Fruit fly (Drosophila melanogaster) ovary, adult (tissue): ENCODE results near the gene CG13059.

Experiments used
- CG17801 ChIP-seq: fragments of 200-800 bp; optimal IDR thresholded peaks from 2 replicates; lab custom pipeline; 2019; ENCODE audit warnings: missing biosample characterization, mild to moderate bottlenecking, missing genetic modification characterization, moderate library complexity; ENCODE audit not compliant: partially characterized antibody

Gene CG13059

DNA sequence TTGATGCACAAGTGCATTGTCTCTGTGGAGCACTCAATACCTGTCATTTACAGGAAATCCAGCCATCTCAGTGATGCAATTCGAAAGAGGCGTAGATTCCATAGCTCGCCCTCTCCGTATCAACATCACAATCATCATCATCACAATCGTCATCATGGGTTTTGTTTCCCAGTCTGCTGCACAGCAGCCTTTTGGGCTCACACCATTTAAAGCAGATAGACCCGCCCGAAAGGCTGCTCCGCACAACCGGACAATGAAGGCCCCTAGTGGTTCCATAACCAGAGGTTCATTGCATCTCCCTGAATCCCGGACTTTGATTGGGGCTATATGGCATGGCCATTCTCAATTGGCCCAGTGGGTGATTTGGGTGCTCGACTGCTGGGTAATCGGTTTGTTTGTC, 11.4 kb downstream of the CG13059 start:
- TF ChIP-seq CG17801 (GFP tag; lab: Kevin White, UChicago) = no peak

DNA sequence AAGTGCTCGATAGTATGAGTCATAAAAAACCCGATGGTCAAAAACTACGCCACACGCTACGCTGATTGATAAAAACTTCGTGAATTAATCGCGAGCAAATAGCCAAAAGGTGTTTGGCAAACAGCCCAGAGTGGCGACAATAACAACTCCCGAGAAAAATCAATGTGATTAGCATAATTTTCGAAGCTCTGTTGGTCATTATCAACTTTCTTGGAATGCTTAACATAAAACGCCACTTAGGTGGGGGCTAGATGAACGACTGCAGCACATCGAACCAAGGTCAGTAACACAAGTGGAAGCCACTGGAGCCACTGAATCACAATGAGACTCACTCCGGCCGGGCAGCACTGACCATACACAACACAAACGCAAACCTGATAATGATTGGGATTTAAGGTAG, 14.3 kb downstream of the CG13059 start:
- no peak for TF ChIP-seq CG17801 (GFP tag; lab: Kevin White, UChicago)

dm6 chr3L:16338703-16339102, 15.2 kb downstream of the CG13059 start, which contains the start of gene CG4998:
Gene CG4998 (plus strand): TSS chr3L:16339003.
- no peak for TF ChIP-seq CG17801 (GFP tag; lab: Kevin White, UChicago)

DNA sequence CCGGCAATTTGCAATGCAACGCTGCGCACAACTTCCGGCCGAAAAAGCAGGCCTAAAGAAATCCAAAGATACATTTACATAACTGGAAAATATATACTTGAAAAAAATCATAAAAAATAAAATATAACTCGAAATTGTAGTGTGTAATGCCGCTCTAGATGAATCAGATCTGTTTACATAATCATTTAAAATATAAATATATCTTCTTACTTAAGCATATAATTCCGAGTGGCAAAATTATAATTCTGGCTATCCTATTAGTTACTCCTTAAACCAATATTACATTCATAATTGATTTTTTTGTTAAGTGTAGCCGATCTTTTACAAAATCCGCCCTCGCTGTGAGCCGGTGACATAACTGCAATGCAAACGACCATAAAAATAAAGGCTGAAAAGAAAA, 16.0 kb downstream of the CG13059 start:
- no peak for TF ChIP-seq CG17801 (GFP tag; lab: Kevin White, UChicago)

dm6 chr3L:16339873-16340272, 16.4 kb downstream of the CG13059 start:
- no peak for TF ChIP-seq CG17801 (GFP tag; lab: Kevin White, UChicago)

DNA sequence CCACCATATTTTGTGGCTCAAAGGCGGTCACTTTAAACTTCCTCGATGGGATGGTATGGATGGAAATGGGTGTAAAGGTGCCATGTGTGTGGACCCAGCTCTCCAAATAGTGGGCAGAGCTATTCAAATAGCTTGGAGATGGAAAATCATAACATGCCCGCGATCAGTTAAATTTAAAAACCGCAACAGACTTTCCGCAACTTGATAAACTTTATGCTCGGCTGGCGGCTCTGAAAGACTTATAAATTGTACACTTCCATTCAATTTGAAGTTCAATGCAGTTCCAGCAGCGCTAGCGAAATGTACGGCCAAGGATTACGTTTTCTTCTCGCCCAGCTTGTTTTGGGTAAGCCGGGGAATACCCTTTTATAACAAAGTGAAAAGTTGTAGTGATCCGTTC, 22.6 kb downstream of the CG13059 start, which contains the start of gene CG33257:
Gene CG33257, plus strand, starts transcription at position 301 of the 400 bp plus-strand sequence.
- no peak for TF ChIP-seq CG17801 (GFP tag; lab: Kevin White, UChicago)

DNA sequence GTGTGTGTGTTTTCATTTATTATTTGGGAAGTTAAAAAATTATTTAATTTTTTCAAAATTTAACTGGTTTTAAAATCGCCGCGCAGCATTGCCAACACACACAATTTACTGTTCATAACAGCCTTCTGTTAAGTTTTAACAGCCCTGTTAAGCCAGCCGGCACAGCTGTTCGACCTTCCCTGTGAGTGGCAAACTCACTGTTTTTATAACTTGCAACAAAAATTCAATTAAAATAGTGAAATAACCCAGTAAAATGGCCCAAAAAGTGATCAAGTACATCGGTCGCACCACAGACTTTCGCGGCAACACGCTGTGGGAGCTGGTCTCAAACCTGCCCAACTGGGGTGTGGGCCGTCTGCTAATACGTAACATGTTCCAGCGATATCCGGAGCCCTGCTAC, 24.4 kb downstream of the CG13059 start, which contains the start of gene mRpS34:
Gene mRpS34, plus strand, starts transcription at position 161 of the 400 bp plus-strand sequence.
- TF ChIP-seq CG17801 (GFP tag; lab: Kevin White, UChicago) = no peak

- no peak for TF ChIP-seq CG17801 (GFP tag; lab: Kevin White, UChicago)
These were observed 26.2 kb downstream of the CG13059 start for dm6 chr3L:16349686-16350085.

DNA sequence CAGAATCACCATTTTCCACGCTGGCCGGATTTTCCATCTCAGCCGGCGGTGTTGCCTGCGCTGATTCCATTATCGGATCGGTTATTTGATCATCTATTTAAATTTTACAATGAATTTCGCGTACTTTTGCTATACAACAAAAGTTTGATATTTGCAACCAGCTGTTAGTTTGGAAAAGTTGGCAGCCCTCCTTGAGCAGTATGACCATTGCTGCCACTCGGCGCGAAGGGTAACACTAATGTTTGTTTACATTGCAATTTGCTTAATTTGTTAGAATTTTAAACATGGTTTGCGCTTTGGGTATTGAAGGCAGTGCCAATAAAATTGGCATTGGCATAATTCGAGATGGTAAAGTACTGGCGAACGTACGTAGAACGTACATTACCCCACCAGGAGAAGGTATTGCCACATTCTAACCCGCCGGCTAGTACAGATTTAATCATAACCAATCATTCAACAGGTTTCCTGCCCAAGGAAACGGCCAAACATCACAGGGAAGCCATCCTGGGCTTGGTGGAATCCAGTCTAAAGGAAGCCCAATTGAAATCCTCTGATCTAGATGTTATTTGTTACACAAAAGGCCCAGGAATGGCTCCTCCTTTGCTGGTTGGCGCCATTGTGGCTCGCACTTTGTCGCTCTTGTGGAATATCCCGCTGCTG, 28.4 kb downstream of the CG13059 start, which contains the start of the genes Golgin104 and Tcs3:
Gene Golgin104, minus strand, starts transcription at position 182 of the 660 bp plus-strand sequence.
Gene Tcs3, plus strand, starts transcription at position 222 of the 660 bp plus-strand sequence.
- no peak for TF ChIP-seq CG17801 (GFP tag; lab: Kevin White, UChicago)

- no peak for TF ChIP-seq CG17801 (GFP tag; lab: Kevin White, UChicago)
These were observed 30.7 kb downstream of the CG13059 start, which contains the start of gene Pdh for dm6 chr3L:16354197-16354596. Gene Pdh (minus strand): TSS chr3L:16354297.

dm6 chr3L:16356171-16356765, 32.8 kb downstream of the CG13059 start:
- no peak for TF ChIP-seq CG17801 (GFP tag; lab: Kevin White, UChicago)

dm6 chr3L:16357187-16357728, 33.8 kb downstream of the CG13059 start:
- no peak for TF ChIP-seq CG17801 (GFP tag; lab: Kevin White, UChicago)

- TF ChIP-seq CG17801 (GFP tag; lab: Kevin White, UChicago) = no peak
These were observed 34.4 kb downstream of the CG13059 start for dm6 chr3L:16357860-16358259.

dm6 chr3L:16359219-16359748, 35.8 kb downstream of the CG13059 start, which contains the start of gene ringer:
Gene ringer (minus strand): TSS chr3L:16359428.
- no peak for TF ChIP-seq CG17801 (GFP tag; lab: Kevin White, UChicago)

DNA sequence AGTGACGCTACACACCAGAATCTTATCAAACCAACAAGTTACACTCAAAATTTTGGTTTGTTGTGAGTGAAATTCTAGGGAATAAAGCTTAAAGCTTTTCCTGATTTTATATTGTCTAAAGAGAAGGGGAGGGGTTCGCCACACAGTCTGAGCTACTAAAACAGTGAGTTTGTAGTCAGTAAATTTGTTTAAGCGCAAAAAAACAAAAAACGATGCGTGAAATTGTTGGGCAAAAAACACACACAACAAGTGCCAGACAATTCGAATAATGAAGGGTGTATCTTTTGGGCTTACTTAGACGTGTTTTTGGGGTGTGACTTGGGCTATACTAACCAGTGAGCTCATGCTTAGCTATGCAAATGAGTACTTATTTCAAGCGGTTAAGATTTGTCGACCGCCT, 36.3 kb downstream of the CG13059 start:
- TF ChIP-seq CG17801 (GFP tag; lab: Kevin White, UChicago) = no peak
